Fruit fly (Drosophila melanogaster) whole organism, embryonic: ENCODE measurements around the gene CG7512.

Experiments used
- Atf3 ChIP-seq: fragments of 200-800 bp; sonication (Bioruptor generic); optimal IDR thresholded peaks from 3 replicates; lab custom pipeline; 2016; ENCODE audit warnings: missing biosample characterization, missing genetic modification characterization
- BEAF-32 ChIP-seq: fragments of 200-800 bp; sonication (Bioruptor generic); optimal IDR thresholded peaks from 3 replicates; lab custom pipeline; 2017; ENCODE audit warnings: missing biosample characterization, missing genetic modification characterization, mild to moderate bottlenecking, moderate library complexity, missing genetic modification reagents
- Bgb ChIP-seq: fragments of 200-800 bp; sonication (Bioruptor generic); IDR thresholded peaks from 2 replicates; pipeline ENCODE4 v1.3.6; 2022; ENCODE audit warnings: missing biosample characterization, missing genetic modification characterization; ENCODE audit not compliant: partially characterized antibody
- BtbVII ChIP-seq: fragments of 200-800 bp; sonication (Bioruptor generic); optimal IDR thresholded peaks from 3 replicates; lab custom pipeline; 2017; ENCODE audit warnings: missing biosample characterization, mild to moderate bottlenecking, missing genetic modification characterization
- CG10147 ChIP-seq: fragments of 200-800 bp; sonication (Bioruptor generic); optimal IDR thresholded peaks from 2 replicates; lab custom pipeline; 2019; ENCODE audit warnings: missing biosample characterization, mild to moderate bottlenecking, missing genetic modification characterization, moderate library complexity
- CG10209 ChIP-seq: fragments of 200-800 bp; sonication (Bioruptor generic); optimal IDR thresholded peaks from 3 replicates; lab custom pipeline; 2017; ENCODE audit warnings: missing biosample characterization, mild to moderate bottlenecking, missing genetic modification characterization, missing genetic modification reagents
- CG10959 ChIP-seq: fragments of 200-800 bp; sonication (Bioruptor generic); IDR thresholded peaks from 2 replicates; pipeline ENCODE4 v1.3.6; 2022; ENCODE audit warnings: missing biosample characterization, missing genetic modification characterization
- CG14860 ChIP-seq: fragments of 200-800 bp; sonication (Bioruptor generic); IDR thresholded peaks from 3 replicates; pipeline ENCODE4 v1.3.6; 2022; ENCODE audit warnings: missing biosample characterization, missing genetic modification characterization; ENCODE audit not compliant: partially characterized antibody
- CG16813 ChIP-seq: fragments of 200-800 bp; sonication (Bioruptor generic); IDR thresholded peaks from 3 replicates; pipeline ENCODE4 v1.3.6; 2022; ENCODE audit warnings: missing biosample characterization, missing genetic modification characterization; ENCODE audit not compliant: partially characterized antibody
- CG17385 ChIP-seq: fragments of 200-800 bp; sonication (Bioruptor generic); optimal IDR thresholded peaks from 3 replicates; lab custom pipeline; 2018; ENCODE audit warnings: missing biosample characterization, mild to moderate bottlenecking, missing genetic modification characterization
- CG17829 ChIP-seq: fragments of 200-800 bp; optimal IDR thresholded peaks from 2 replicates; lab custom pipeline; 2019; ENCODE audit warnings: missing biosample characterization, mild to moderate bottlenecking, missing genetic modification characterization, moderate library complexity
- CG3065 ChIP-seq: fragments of 200-800 bp; sonication (Bioruptor generic); optimal IDR thresholded peaks from 2 replicates; lab custom pipeline; 2016; ENCODE audit warnings: missing biosample characterization, missing genetic modification characterization
- CG34422 ChIP-seq: fragments of 200-800 bp; sonication (Bioruptor generic); IDR thresholded peaks from 3 replicates; pipeline ENCODE4 v1.3.6; 2022; ENCODE audit warnings: missing biosample characterization, missing genetic modification characterization
- CG3726 ChIP-seq: fragments of 200-800 bp; sonication (Bioruptor generic); IDR thresholded peaks from 3 replicates; pipeline ENCODE4, ENCODE4 v1.3.6; 2022; ENCODE audit warnings: missing biosample characterization, missing genetic modification characterization
- CG4282 ChIP-seq: fragments of 200-800 bp; sonication (Bioruptor generic); optimal IDR thresholded peaks from 2 replicates; lab custom pipeline; 2016; ENCODE audit warnings: missing biosample characterization, missing genetic modification characterization
- CG4707 ChIP-seq: fragments of 200-800 bp; sonication (Bioruptor generic); optimal IDR thresholded peaks from 2 replicates; lab custom pipeline; 2018; ENCODE audit warnings: missing biosample characterization, mild to moderate bottlenecking, missing genetic modification characterization, moderate library complexity
- Camta ChIP-seq: fragments of 200-800 bp; sonication (Bioruptor generic); optimal IDR thresholded peaks from 2 replicates; lab custom pipeline; 2016; ENCODE audit warnings: missing biosample characterization, missing genetic modification characterization
- CoRest ChIP-seq: fragments of 200-800 bp; sonication (Bioruptor generic); optimal IDR thresholded peaks from 3 replicates; lab custom pipeline; 2018; ENCODE audit warnings: missing biosample characterization, mild to moderate bottlenecking, missing genetic modification characterization, moderate library complexity
- Dip2 ChIP-seq: fragments of 200-800 bp; sonication (Bioruptor generic); IDR thresholded peaks from 2 replicates; pipeline ENCODE4 v1.3.6; 2022; ENCODE audit warnings: missing biosample characterization, missing genetic modification characterization
- Doc3 ChIP-seq: fragments of 200-800 bp; sonication (Bioruptor generic); IDR thresholded peaks from 3 replicates; pipeline ENCODE4 v1.3.6; 2022; ENCODE audit warnings: missing biosample characterization, missing genetic modification characterization; ENCODE audit not compliant: partially characterized antibody
- Fer1 ChIP-seq: fragments of 200-800 bp; sonication (Bioruptor generic); optimal IDR thresholded peaks from 2 replicates; lab custom pipeline; 2017; ENCODE audit warnings: missing biosample characterization, mild to moderate bottlenecking, missing genetic modification characterization
- HLH3B ChIP-seq: fragments of 200-800 bp; sonication (Bioruptor generic); IDR thresholded peaks from 2 replicates; pipeline ENCODE4 v1.3.6; 2022; ENCODE audit warnings: missing biosample characterization, missing genetic modification characterization
- Hey ChIP-seq: fragments of 200-800 bp; sonication (Bioruptor generic); optimal IDR thresholded peaks from 3 replicates; lab custom pipeline; 2018; ENCODE audit warnings: missing biosample characterization, mild to moderate bottlenecking, missing genetic modification characterization
- Hmr ChIP-seq: fragments of 200-800 bp; sonication (Bioruptor generic); optimal IDR thresholded peaks from 3 replicates; lab custom pipeline; 2017; ENCODE audit warnings: mild to moderate bottlenecking, missing biosample characterization, missing genetic modification reagents, missing genetic modification characterization
- Hr78 ChIP-seq, 2 experiments: fragments of 200-800 bp in 1 of 2; fragments of >200 bp in 1 of 2; sonication (Bioruptor generic) in 1 of 2; optimal IDR thresholded peaks; 2 replicates each; lab custom pipeline; 2017 to 2019; ENCODE audit warnings: missing biosample characterization in 2 of 2, missing genetic modification characterization in 2 of 2, mild to moderate bottlenecking in 1 of 2, moderate library complexity in 1 of 2
- Kr ChIP-seq: fragments of 200-800 bp; sonication (Bioruptor generic); optimal IDR thresholded peaks from 2 replicates; lab custom pipeline; 2017; ENCODE audit warnings: missing biosample characterization, mild to moderate bottlenecking, missing genetic modification characterization
- MBD-R2 ChIP-seq: fragments of 200-800 bp; sonication (Bioruptor generic); IDR thresholded peaks from 2 replicates; pipeline ENCODE4 v1.3.6; 2022; ENCODE audit warnings: missing biosample characterization, missing genetic modification characterization
- Myb ChIP-seq: fragments of 200-800 bp; sonication (Bioruptor generic); optimal IDR thresholded peaks from 2 replicates; lab custom pipeline; 2016; ENCODE audit warnings: missing biosample characterization, missing genetic modification characterization
- Nf-YB ChIP-seq: fragments of 200-800 bp; sonication (Bioruptor generic); optimal IDR thresholded peaks from 3 replicates; lab custom pipeline; 2019; ENCODE audit warnings: missing biosample characterization, mild to moderate bottlenecking, missing genetic modification characterization, moderate library complexity
- PHDP ChIP-seq: fragments of 200-800 bp; sonication (Bioruptor generic); optimal IDR thresholded peaks from 3 replicates; lab custom pipeline; 2018; ENCODE audit warnings: missing biosample characterization, mild to moderate bottlenecking, missing genetic modification characterization, moderate library complexity
- Pdp1 ChIP-seq, 2 experiments: fragments of 200-800 bp; sonication (Bioruptor generic); optimal IDR thresholded peaks; 3 replicates each; lab custom pipeline; 2016; ENCODE audit warnings: missing biosample characterization in 2 of 2, missing genetic modification characterization in 2 of 2, mild to moderate bottlenecking in 1 of 2, moderate library complexity in 1 of 2
- Poxn ChIP-seq: fragments of 200-800 bp; sonication (Bioruptor generic); IDR thresholded peaks from 2 replicates; pipeline ENCODE4 v1.3.6; 2022; ENCODE audit warnings: missing biosample characterization, missing genetic modification characterization
- Sin3A ChIP-seq: fragments of >200 bp; optimal IDR thresholded peaks from 2 replicates; lab custom pipeline; 2018
- amos ChIP-seq: fragments of 200-800 bp; sonication (Bioruptor generic); IDR thresholded peaks from 2 replicates; pipeline ENCODE4 v1.3.6; 2022; ENCODE audit warnings: missing biosample characterization, missing genetic modification characterization; ENCODE audit not compliant: partially characterized antibody
- ase ChIP-seq: fragments of 200-800 bp; sonication (Bioruptor generic); IDR thresholded peaks from 3 replicates; pipeline ENCODE4 v1.3.6; 2022; ENCODE audit warnings: missing biosample characterization, missing genetic modification characterization
- ash1 ChIP-seq: fragments of 200-800 bp; sonication (Bioruptor generic); optimal IDR thresholded peaks from 2 replicates; lab custom pipeline; 2018; ENCODE audit warnings: missing biosample characterization, mild to moderate bottlenecking, missing genetic modification characterization
- bsh ChIP-seq, 2 experiments: fragments of 200-800 bp; sonication (Bioruptor generic); optimal IDR thresholded peaks; 2 replicates each; lab custom pipeline; 2017 to 2018; ENCODE audit warnings: mild to moderate bottlenecking in 2 of 2, missing biosample characterization in 2 of 2, missing genetic modification characterization in 2 of 2, moderate library complexity in 1 of 2
- crp ChIP-seq, 2 experiments: fragments of 200-800 bp; sonication (Bioruptor generic); optimal IDR thresholded peaks; 2 replicates in 1 of 2; 3 replicates in 1 of 2; lab custom pipeline; 2017; ENCODE audit warnings: missing biosample characterization in 2 of 2, missing genetic modification characterization in 2 of 2, mild to moderate bottlenecking in 1 of 2, moderate library complexity in 1 of 2
- cwo ChIP-seq: fragments of 200-800 bp; sonication (Bioruptor generic); optimal IDR thresholded peaks from 3 replicates; lab custom pipeline; 2017; ENCODE audit warnings: missing biosample characterization, missing genetic modification characterization, mild to moderate bottlenecking, moderate library complexity, missing genetic modification reagents
- da ChIP-seq: fragments of 200-800 bp; sonication (Bioruptor generic); optimal IDR thresholded peaks from 2 replicates; lab custom pipeline; 2016; ENCODE audit warnings: missing biosample characterization, missing genetic modification characterization
- dpn ChIP-seq, 2 experiments: fragments of 200-800 bp; sonication (Bioruptor generic); optimal IDR thresholded peaks; 3 replicates each; lab custom pipeline; 2016; ENCODE audit warnings: missing biosample characterization in 2 of 2, missing genetic modification characterization in 2 of 2
- grau ChIP-seq: fragments of 200-800 bp; optimal IDR thresholded peaks from 3 replicates; lab custom pipeline; 2019; ENCODE audit warnings: missing biosample characterization, mild to moderate bottlenecking, missing genetic modification characterization, moderate library complexity
- jing ChIP-seq: fragments of 200-800 bp; sonication (Bioruptor generic); optimal IDR thresholded peaks from 2 replicates; lab custom pipeline; 2018; ENCODE audit warnings: missing biosample characterization, mild to moderate bottlenecking, missing genetic modification characterization
- prd ChIP-seq, 3 experiments: fragments of >200 bp in 2 of 3; fragments of 200-800 bp in 1 of 3; sonication (Bioruptor generic) in 1 of 3; optimal IDR thresholded peaks in 2 of 3; IDR thresholded peaks in 1 of 3; 2 replicates in 2 of 3; 3 replicates in 1 of 3; pipeline versions ENCODE4 v1.3.6 to Lab custom; 2017 to 2022; ENCODE audit warnings: missing biosample characterization in 1 of 3, missing genetic modification characterization in 1 of 3
- sens ChIP-seq: fragments of 200-800 bp; sonication (Bioruptor generic); peaks from one replicate; lab custom pipeline; 2016; ENCODE audit warnings: missing biosample characterization, missing genetic modification characterization
- stc ChIP-seq: fragments of 200-800 bp; sonication (Bioruptor generic); IDR thresholded peaks from 2 replicates; pipeline ENCODE4 v1.3.6; 2022; ENCODE audit warnings: missing biosample characterization, missing genetic modification characterization
- tio ChIP-seq: fragments of 200-800 bp; sonication (Bioruptor generic); optimal IDR thresholded peaks from 2 replicates; lab custom pipeline; 2017; ENCODE audit warnings: missing biosample characterization, missing genetic modification characterization, inconsistent platforms
- zen ChIP-seq: fragments of 200-800 bp; sonication (Bioruptor generic); optimal IDR thresholded peaks from 3 replicates; lab custom pipeline; 2018; ENCODE audit warnings: missing biosample characterization, mild to moderate bottlenecking, missing genetic modification characterization, moderate library complexity

Gene CG7512

dm6 chr3L:11493090-11493807 lies 20.3 kb upstream of the CG7512 start (continued):
- TF ChIP-seq CG3065 (GFP tag; lab: Kevin White, UChicago) (no peak), CG10959 (no peak), BtbVII (GFP tag; lab: Kevin White, UChicago) (peak; percentile 46), CG10147 (GFP tag; lab: Kevin White, UChicago) (no peak), Hmr (peak; percentile 36), da (GFP tag; lab: Kevin White, UChicago) (no peak), Bgb (peak; percentile 31; the same call in 1 of the 2 replicates), Atf3 (GFP tag; lab: Kevin White, UChicago) (no peak), amos (GFP tag; lab: Robert Waterston, UW) (no peak), jing (no peak), CG4707 (GFP tag; lab: Kevin White, UChicago) (peak; percentile 41), CG17829 (tag; lab: Kevin White, UChicago) (no peak), ase (GFP tag; lab: Robert Waterston, UW) (no peak), Dip2 (no peak), dpn (GFP tag; optimal IDR thresholded peaks at IDR 0.05; lab: Kevin White, UChicago) (no peak), Kr (GFP tag; lab: Kevin White, UChicago) (no peak), grau (no peak), Hey (tag; lab: Kevin White, UChicago) (no peak), CG3726 (GFP tag; lab: Robert Waterston, UW) (no peak), BEAF-32 (GFP tag; lab: Kevin White, UChicago) (no peak), zen (tag; lab: Kevin White, UChicago) (no peak), CG10209 (GFP tag; lab: Kevin White, UChicago) (peak; percentile 14), Camta (GFP tag; lab: Kevin White, UChicago) (no peak), Myb (GFP tag; lab: Kevin White, UChicago) (no peak), MBD-R2 (GFP tag; lab: Robert Waterston, UW) (no peak), CoRest (tag; lab: Kevin White, UChicago) (no peak), Sin3A (no peak), PHDP (tag; lab: Kevin White, UChicago) (peak; percentile 8), CG14860 (GFP tag; lab: Robert Waterston, UW) (no peak), crp (GFP tag; optimal IDR thresholded peaks at IDR 0.05; lab: Kevin White, UChicago) (peak; percentile 30 to 90), tio (GFP tag; lab: Kevin White, UChicago) (no peak), Fer1 (GFP tag; lab: Kevin White, UChicago) (peak; percentile 67), Pdp1 (GFP tag; optimal IDR thresholded peaks at IDR 0.05; lab: Kevin White, UChicago) (no peak), stc (GFP tag; lab: Robert Waterston, UW) (no peak), cwo (no peak), HLH3B (peak; percentile 11; the same call in 1 of the 2 replicates), ash1 (no peak), Hr78 (GFP tag; optimal IDR thresholded peaks at IDR 0.05; lab: Kevin White, UChicago) (no peak), CG16813 (no peak), sens (GFP tag; lab: Kevin White, UChicago) (peak; percentile 59), CG34422 (GFP tag; lab: Robert Waterston, UW) (peak; percentile 52; the same call in 1 of the 3 replicates), CG4282 (GFP tag; lab: Kevin White, UChicago) (no peak), Doc3 (GFP tag; lab: Robert Waterston, UW) (peak; percentile 14; the same call in 1 of the 3 replicates), prd (optimal IDR thresholded peaks at IDR 0.05; lab: Kevin White, UChicago) (no peak), prd (GFP tag; IDR thresholded peaks at IDR 0.05; lab: Robert Waterston, UW) (no peak), Poxn (no peak), CG17385 (GFP tag; lab: Kevin White, UChicago) (peak; percentile 32), bsh (GFP tag; optimal IDR thresholded peaks at IDR 0.05; lab: Kevin White, UChicago) (peak in 1 of 2 experiments; percentile 48), Nf-YB (no peak)
